Worm (Caenorhabditis elegans): ENCODE data around the gene M03A1.3.

- TF ChIP-seq dao-5 (tag; optimal IDR thresholded peaks at IDR 0.05) (no peak), W03F9.2 (tag; optimal IDR thresholded peaks at IDR 0.05) (no peak)
Measured at ce11 chrII:4557487-4557886, at the start of gene M03A1.3.
